Worm (Caenorhabditis elegans) whole organism, L2 larva: Measurements from ENCODE around the gene smf-3.

Source experiments
- C34F6.9 ChIP-seq: fragments of 150-350 bp; optimal IDR thresholded peaks from 2 replicates; lab custom pipeline; 2014; ENCODE audit warnings: missing biosample characterization, missing genetic modification characterization
- F13H6.1 ChIP-seq: sonication (generic microtip); optimal IDR thresholded peaks from 2 replicates; lab custom pipeline; 2016; ENCODE audit warnings: missing genetic modification characterization, missing compliant biosample characterization
- R02D3.7 ChIP-seq: fragments of 150-350 bp; optimal IDR thresholded peaks from 2 replicates; lab custom pipeline; 2014; ENCODE audit warnings: missing biosample characterization, missing genetic modification characterization
- Y55F3AM.14 ChIP-seq: fragments of 200-800 bp; sonication (Bioruptor generic); optimal IDR thresholded peaks from 2 replicates; lab custom pipeline; 2018; ENCODE audit warnings: mild to moderate bottlenecking, missing genetic modification characterization, missing compliant biosample characterization
- ZK546.5 ChIP-seq: sonication (generic microtip); optimal IDR thresholded peaks from 2 replicates; lab custom pipeline; 2017; ENCODE audit warnings: missing biosample characterization, missing genetic modification characterization
- alr-1 ChIP-seq: fragments of 150-350 bp; optimal IDR thresholded peaks from 2 replicates; lab custom pipeline; 2014; ENCODE audit warnings: missing biosample characterization, missing genetic modification characterization
- ama-1 ChIP-seq: fragments of 150-350 bp; optimal IDR thresholded peaks from 2 replicates; lab custom pipeline; 2018; ENCODE audit warnings: inconsistent platforms
- ceh-16 ChIP-seq: fragments of 150-350 bp; optimal IDR thresholded peaks from 2 replicates; lab custom pipeline; 2014; ENCODE audit warnings: missing biosample characterization, missing genetic modification characterization
- ceh-82 ChIP-seq: fragments of 150-350 bp; optimal IDR thresholded peaks from 2 replicates; lab custom pipeline; 2014; ENCODE audit warnings: missing biosample characterization, missing genetic modification characterization
- crh-2 ChIP-seq: sonication (generic microtip); optimal IDR thresholded peaks from 2 replicates; lab custom pipeline; 2017; ENCODE audit warnings: missing biosample characterization, missing genetic modification characterization
- dmd-4 ChIP-seq: sonication (generic microtip); optimal IDR thresholded peaks from 2 replicates; lab custom pipeline; 2017; ENCODE audit warnings: missing biosample characterization, missing genetic modification characterization
- egl-27 ChIP-seq: sonication (generic microtip); optimal IDR thresholded peaks from 3 replicates; lab custom pipeline; 2017; ENCODE audit warnings: missing biosample characterization, missing genetic modification reagents, missing genetic modification characterization
- fos-1 ChIP-seq: fragments of 150-350 bp; optimal IDR thresholded peaks from 2 replicates; lab custom pipeline; 2014; ENCODE audit warnings: missing biosample characterization, missing genetic modification characterization
- gmeb-1 ChIP-seq: fragments of 150-350 bp; optimal IDR thresholded peaks from 2 replicates; lab custom pipeline; 2014; ENCODE audit warnings: missing biosample characterization, missing genetic modification characterization
- lin-11 ChIP-seq: fragments of 150-350 bp; sonication (generic microtip); optimal IDR thresholded peaks from 2 replicates; lab custom pipeline; 2014; ENCODE audit warnings: missing biosample characterization, missing genetic modification characterization, inconsistent platforms, mixed read lengths
- lin-13 ChIP-seq: fragments of 150-350 bp; optimal IDR thresholded peaks from 2 replicates; lab custom pipeline; 2014; ENCODE audit warnings: missing biosample characterization, missing genetic modification reagents, missing genetic modification characterization
- lin-39 ChIP-seq: fragments of 150-350 bp; optimal IDR thresholded peaks from 2 replicates; lab custom pipeline; 2014; ENCODE audit warnings: missing biosample characterization, missing genetic modification reagents, missing genetic modification characterization
- lsy-2 ChIP-seq, 2 experiments: fragments of 150-350 bp in 1 of 2; sonication (generic microtip) in 1 of 2; optimal IDR thresholded peaks; 2 replicates each; lab custom pipeline; 2014 to 2017; ENCODE audit warnings: missing biosample characterization in 2 of 2, missing genetic modification characterization in 2 of 2
- mab-5 ChIP-seq: fragments of 150-350 bp; optimal IDR thresholded peaks from 2 replicates; lab custom pipeline; 2014; ENCODE audit warnings: missing biosample characterization, missing genetic modification characterization
- mdl-1 ChIP-seq, 2 experiments: fragments of 150-350 bp in 1 of 2; sonication (generic microtip) in 1 of 2; optimal IDR thresholded peaks; 2 replicates each; lab custom pipeline; 2017; ENCODE audit warnings: missing biosample characterization in 2 of 2, missing genetic modification characterization in 2 of 2
- nhr-10 ChIP-seq: sonication (generic microtip); optimal IDR thresholded peaks from 2 replicates; lab custom pipeline; 2017; ENCODE audit warnings: missing biosample characterization, missing genetic modification characterization
- nhr-11 ChIP-seq: fragments of 150-350 bp; optimal IDR thresholded peaks from 2 replicates; lab custom pipeline; 2014; ENCODE audit warnings: missing biosample characterization, missing genetic modification characterization
- nhr-12 ChIP-seq: fragments of 150-350 bp; optimal IDR thresholded peaks from 2 replicates; lab custom pipeline; 2014; ENCODE audit warnings: missing biosample characterization, missing genetic modification characterization
- nhr-129 ChIP-seq: fragments of 150-350 bp; optimal IDR thresholded peaks from 2 replicates; lab custom pipeline; 2014; ENCODE audit warnings: missing biosample characterization, missing genetic modification characterization
- nhr-21 ChIP-seq: fragments of 150-350 bp; optimal IDR thresholded peaks from 2 replicates; lab custom pipeline; 2014; ENCODE audit warnings: missing biosample characterization, missing genetic modification characterization
- nhr-23 ChIP-seq: fragments of 150-350 bp; optimal IDR thresholded peaks from 2 replicates; lab custom pipeline; 2014; ENCODE audit warnings: missing biosample characterization, missing genetic modification reagents, missing genetic modification characterization
- nhr-237 ChIP-seq: fragments of 150-350 bp; optimal IDR thresholded peaks from 2 replicates; lab custom pipeline; 2014; ENCODE audit warnings: missing biosample characterization, missing genetic modification characterization
- nhr-25 ChIP-seq: fragments of 150-350 bp; sonication (generic microtip); optimal IDR thresholded peaks from 3 replicates; lab custom pipeline; 2014; ENCODE audit warnings: missing biosample characterization, missing genetic modification characterization
- nhr-6 ChIP-seq: fragments of 150-350 bp; optimal IDR thresholded peaks from 2 replicates; lab custom pipeline; 2014; ENCODE audit warnings: missing biosample characterization, missing genetic modification characterization
- nhr-77 ChIP-seq: fragments of 150-350 bp; optimal IDR thresholded peaks from 2 replicates; lab custom pipeline; 2014; ENCODE audit warnings: missing biosample characterization, missing genetic modification characterization
- peb-1 ChIP-seq: fragments of 150-350 bp; optimal IDR thresholded peaks from 2 replicates; lab custom pipeline; 2014; ENCODE audit warnings: missing biosample characterization, missing genetic modification characterization
- sem-4 ChIP-seq: fragments of 150-350 bp; optimal IDR thresholded peaks from 2 replicates; lab custom pipeline; 2014; ENCODE audit warnings: missing biosample characterization, missing genetic modification reagents, missing genetic modification characterization
- sma-3 ChIP-seq: sonication (generic microtip); optimal IDR thresholded peaks from 2 replicates; lab custom pipeline; 2016; ENCODE audit warnings: missing genetic modification reagents, missing genetic modification characterization, missing compliant biosample characterization
- sma-9 ChIP-seq, 2 experiments: fragments of 150-350 bp in 1 of 2; sonication (generic microtip) in 1 of 2; optimal IDR thresholded peaks; 2 replicates each; lab custom pipeline; 2014 to 2016; ENCODE audit warnings: missing genetic modification characterization in 2 of 2, mild to moderate bottlenecking in 1 of 2, missing biosample characterization in 1 of 2, missing compliant biosample characterization in 1 of 2, missing genetic modification reagents in 1 of 2, moderate library complexity in 1 of 2
- snpc-4 ChIP-seq: fragments of 150-350 bp; optimal IDR thresholded peaks from 2 replicates; lab custom pipeline; 2014; ENCODE audit warnings: missing biosample characterization, missing genetic modification characterization
- unc-55 ChIP-seq: fragments of 150-350 bp; sonication (generic microtip); optimal IDR thresholded peaks from 3 replicates; lab custom pipeline; 2014; ENCODE audit warnings: missing biosample characterization, missing genetic modification reagents, missing genetic modification characterization
- unc-62 ChIP-seq: fragments of 150-350 bp; optimal IDR thresholded peaks from 2 replicates; lab custom pipeline; 2014; ENCODE audit warnings: missing biosample characterization, missing genetic modification reagents, missing genetic modification characterization
- ztf-11 ChIP-seq: sonication (generic microtip); optimal IDR thresholded peaks from 2 replicates; lab custom pipeline; 2017; ENCODE audit warnings: missing biosample characterization, missing genetic modification characterization
- ztf-4 ChIP-seq: fragments of 150-350 bp; optimal IDR thresholded peaks from 2 replicates; lab custom pipeline; 2014; ENCODE audit warnings: missing biosample characterization, missing genetic modification characterization

Gene smf-3

DNA sequence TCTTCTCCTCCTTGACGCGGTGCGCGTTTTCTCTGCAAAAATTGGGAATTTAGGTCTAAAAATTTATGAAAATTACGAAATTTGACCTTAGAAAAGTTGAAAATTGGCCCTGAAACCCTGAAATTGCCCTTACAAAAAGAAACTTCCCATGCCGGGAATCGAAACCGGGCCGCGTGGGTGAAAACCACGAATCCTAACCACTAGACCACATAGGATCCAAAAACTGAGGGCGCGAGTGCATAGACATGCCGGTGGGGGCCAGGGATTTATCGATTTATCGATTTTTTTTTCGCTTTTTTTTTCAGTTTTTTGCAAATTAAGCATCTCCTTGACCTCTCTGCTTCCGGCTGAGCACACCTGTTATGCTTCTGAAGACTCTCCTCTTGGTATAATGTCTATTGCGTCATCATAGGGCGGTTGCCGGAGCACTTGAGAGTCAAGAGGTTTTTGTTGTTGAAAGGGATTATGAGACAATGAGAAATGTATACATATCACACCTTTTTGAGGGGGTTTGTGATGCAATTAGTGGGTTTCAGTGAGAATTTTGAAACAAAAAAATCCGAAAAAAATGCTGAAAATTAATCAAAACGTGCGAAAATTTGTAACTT lies 21.1 kb downstream of the smf-3 start (continued):
- TF ChIP-seq ceh-82 (tag; lab: Kevin White, UChicago) = no peak
- peak; percentile 22 for TF ChIP-seq lin-11 (tag; lab: Kevin White, UChicago)
- TF ChIP-seq Y55F3AM.14 (GFP tag; lab: Kevin White, UChicago) = no peak
- no peak for TF ChIP-seq ztf-11 (tag; lab: Kevin White, UChicago)
- TF ChIP-seq sma-9 (GFP tag; optimal IDR thresholded peaks at IDR 0.05; lab: Kevin White, UChicago) = peak; percentile 16
- no peak for TF ChIP-seq sma-9 (tag; optimal IDR thresholded peaks at IDR 0.05; lab: Kevin White, UChicago)

DNA sequence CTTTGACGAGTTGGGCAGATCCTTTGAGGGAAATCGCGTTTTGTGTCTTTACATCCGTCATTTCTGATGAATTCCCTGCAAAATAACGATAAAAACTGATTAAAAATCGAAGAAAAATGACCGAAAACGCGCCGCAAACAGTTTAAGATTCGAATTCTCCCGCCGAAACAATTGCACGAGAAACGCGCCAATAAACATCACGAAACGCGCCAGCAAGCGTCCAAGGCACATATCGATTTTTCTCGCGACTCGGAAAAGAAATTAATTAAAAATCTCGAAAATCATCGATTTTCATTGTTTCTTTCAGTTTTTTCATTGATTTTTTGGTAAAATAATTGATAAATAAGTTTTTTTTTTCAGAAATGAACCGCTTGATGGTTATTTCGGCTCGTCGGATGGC lies 22.3 kb downstream of the smf-3 start, which contains the start of the genes mdf-2 and nduv-3:
TSS of gene mdf-2 (minus strand) at position 176 of the 400 bp plus-strand sequence.
TSS of gene nduv-3 (plus strand) at position 361 of the 400 bp plus-strand sequence.
- TF ChIP-seq snpc-4 (peak; percentile 0), ZK546.5 (tag; lab: Kevin White, UChicago) (peak; percentile 0), egl-27 (tag; lab: Kevin White, UChicago) (peak; percentile 44), nhr-25 (peak; percentile 73), nhr-10 (tag; lab: Kevin White, UChicago) (no peak), unc-62 (GFP tag; lab: Kevin White, UChicago) (no peak), ama-1 (lab: Kevin White, UChicago) (no peak), mab-5 (tag; lab: Kevin White, UChicago) (peak; percentile 75), sma-9 (GFP tag; optimal IDR thresholded peaks at IDR 0.05; lab: Kevin White, UChicago) (peak; percentile 70), sma-9 (tag; optimal IDR thresholded peaks at IDR 0.05; lab: Kevin White, UChicago) (no peak), nhr-6 (peak; percentile 12), lin-11 (tag; lab: Kevin White, UChicago) (peak; percentile 68), nhr-23 (tag; lab: Kevin White, UChicago) (no peak), sem-4 (tag; lab: Kevin White, UChicago) (peak; percentile 38), C34F6.9 (tag; lab: Kevin White, UChicago) (peak; percentile 92), F13H6.1 (tag; lab: Kevin White, UChicago) (peak; percentile 67), ztf-4 (no peak), mdl-1 (tag; optimal IDR thresholded peaks at IDR 0.05; lab: Kevin White, UChicago) (peak in 1 of 2 experiments; percentile 9), nhr-21 (tag; lab: Kevin White, UChicago) (peak; percentile 44), unc-55 (GFP tag; lab: Kevin White, UChicago) (peak; percentile 86), gmeb-1 (tag; lab: Kevin White, UChicago) (peak; percentile 93), R02D3.7 (peak; percentile 27), ceh-82 (tag; lab: Kevin White, UChicago) (no peak), sma-3 (GFP tag; lab: Kevin White, UChicago) (peak; percentile 49), lsy-2 (tag; optimal IDR thresholded peaks at IDR 0.05; lab: Kevin White, UChicago) (peak; percentile 88 to 90), lin-13 (GFP tag; lab: Kevin White, UChicago) (peak; percentile 85), crh-2 (tag; lab: Kevin White, UChicago) (peak; percentile 51), nhr-12 (tag; lab: Kevin White, UChicago) (no peak), nhr-237 (tag; lab: Kevin White, UChicago) (no peak), nhr-129 (tag; lab: Kevin White, UChicago) (peak; percentile 62), peb-1 (tag; lab: Kevin White, UChicago) (no peak), fos-1 (peak; percentile 33), nhr-77 (tag; lab: Kevin White, UChicago) (peak; percentile 31)

DNA sequence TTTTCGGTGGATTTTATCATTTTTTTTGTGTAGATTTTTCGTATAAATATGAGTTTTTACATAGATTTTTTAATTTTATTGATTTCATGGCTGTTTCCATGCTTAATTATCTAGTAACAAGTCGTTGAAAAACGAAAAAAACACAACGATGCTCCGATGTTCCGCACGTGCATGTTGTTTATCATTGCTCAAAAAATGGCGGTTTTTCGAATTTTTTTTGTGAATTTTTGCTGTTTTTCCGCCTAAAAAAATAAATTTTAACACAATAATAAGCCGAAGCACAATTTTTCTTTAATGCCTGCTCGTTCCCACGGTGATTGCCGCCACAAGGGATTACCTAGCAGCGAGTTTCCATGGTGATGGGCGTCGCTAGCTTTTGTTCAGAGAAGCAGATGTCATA lies 23.4 kb downstream of the smf-3 start:
- TF ChIP-seq nhr-77 (tag; lab: Kevin White, UChicago) = no peak
- TF ChIP-seq dmd-4 (tag; lab: Kevin White, UChicago) = no peak
- TF ChIP-seq unc-55 (GFP tag; lab: Kevin White, UChicago) = peak; percentile 5
- TF ChIP-seq mab-5 (tag; lab: Kevin White, UChicago) = no peak
- TF ChIP-seq alr-1 (tag; lab: Kevin White, UChicago) = no peak

DNA sequence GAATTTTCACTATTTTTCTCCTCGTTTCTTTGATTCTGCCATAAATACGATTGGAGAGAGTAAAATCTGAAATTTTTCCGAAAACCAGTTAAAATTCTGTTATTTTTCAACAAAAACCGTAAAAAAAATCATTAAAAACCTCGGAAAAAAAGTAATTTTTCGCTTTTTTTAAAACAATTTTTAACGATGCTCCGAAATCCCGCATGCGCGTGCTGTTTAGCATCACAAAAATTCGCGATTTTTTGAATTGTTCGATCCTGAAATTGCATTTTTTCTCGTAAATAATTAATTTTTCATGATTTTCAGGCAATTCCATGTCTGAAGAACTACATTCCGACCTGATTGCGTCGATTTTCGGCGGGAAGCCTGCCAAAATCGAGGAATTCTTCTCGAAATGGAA lies 24.0 kb downstream of the smf-3 start, which contains the start of gene ric-8:
TSS of gene ric-8 (plus strand) at position 301 of the 400 bp plus-strand sequence.
- no peak for TF ChIP-seq lin-11 (tag; lab: Kevin White, UChicago)
- no peak for TF ChIP-seq nhr-11 (tag; lab: Kevin White, UChicago)
- TF ChIP-seq egl-27 (tag; lab: Kevin White, UChicago) = no peak
- TF ChIP-seq unc-62 (GFP tag; lab: Kevin White, UChicago) = no peak
- no peak for TF ChIP-seq mab-5 (tag; lab: Kevin White, UChicago)
- TF ChIP-seq sem-4 (tag; lab: Kevin White, UChicago) = no peak
- no peak for TF ChIP-seq C34F6.9 (tag; lab: Kevin White, UChicago)
- no peak for TF ChIP-seq ceh-82 (tag; lab: Kevin White, UChicago)
- TF ChIP-seq nhr-77 (tag; lab: Kevin White, UChicago) = no peak
- TF ChIP-seq crh-2 (tag; lab: Kevin White, UChicago) = no peak
- no peak for TF ChIP-seq nhr-21 (tag; lab: Kevin White, UChicago)
- TF ChIP-seq peb-1 (tag; lab: Kevin White, UChicago) = no peak
- no peak for TF ChIP-seq ZK546.5 (tag; lab: Kevin White, UChicago)
- no peak for TF ChIP-seq lin-13 (GFP tag; lab: Kevin White, UChicago)
- no peak for TF ChIP-seq ztf-4
- no peak for TF ChIP-seq nhr-6
- no peak for TF ChIP-seq lin-39 (tag; lab: Kevin White, UChicago)
- no peak for TF ChIP-seq lsy-2 (tag; optimal IDR thresholded peaks at IDR 0.05; lab: Kevin White, UChicago)
- TF ChIP-seq R02D3.7 = no peak
- no peak for TF ChIP-seq ceh-16
